Worm (Caenorhabditis elegans): Measurements from ENCODE around the gene brp-1.

brp-1 gene

DNA sequence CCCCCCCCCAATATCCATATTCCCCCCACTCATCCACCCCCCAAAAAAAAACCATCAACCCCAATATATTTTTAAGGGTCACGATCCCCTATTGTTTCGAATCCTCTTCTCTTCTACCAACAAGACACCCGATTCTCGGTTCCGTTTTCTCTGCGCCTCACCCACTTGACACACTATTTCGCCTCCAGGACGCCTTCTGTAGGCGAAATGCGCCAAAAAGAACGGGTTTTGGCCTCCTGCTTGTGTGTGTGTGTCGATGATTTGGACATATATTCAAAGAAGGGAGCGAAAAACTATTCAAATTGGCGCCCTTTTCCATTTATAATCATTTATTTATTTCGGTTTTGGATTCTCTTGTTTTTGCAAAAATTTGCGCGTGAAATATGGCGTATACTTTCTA, 7.3 kb upstream of the brp-1 start:
- no peak for TF ChIP-seq unc-62 (GFP tag; optimal IDR thresholded peaks at IDR 0.05)

DNA sequence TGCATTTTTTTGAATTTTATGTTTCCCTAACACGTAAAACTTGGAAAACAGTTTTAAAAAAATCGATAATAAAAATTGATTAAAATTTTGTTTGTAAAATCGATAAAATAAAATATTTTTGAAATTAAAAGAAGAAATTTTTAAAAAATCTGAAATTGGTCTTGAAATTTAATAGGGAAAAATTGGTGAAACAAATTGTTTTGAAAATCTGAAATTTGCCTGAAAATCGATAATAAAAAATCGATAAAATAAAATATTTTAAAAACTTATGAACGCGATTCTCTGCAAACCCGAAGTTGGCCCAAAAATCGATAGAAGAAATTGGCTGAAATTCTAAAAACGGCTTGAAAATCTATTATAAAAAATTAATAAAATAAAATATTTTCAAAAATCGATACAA, 6.6 kb upstream of the brp-1 start:
- no peak for TF ChIP-seq unc-62 (GFP tag; optimal IDR thresholded peaks at IDR 0.05)

DNA sequence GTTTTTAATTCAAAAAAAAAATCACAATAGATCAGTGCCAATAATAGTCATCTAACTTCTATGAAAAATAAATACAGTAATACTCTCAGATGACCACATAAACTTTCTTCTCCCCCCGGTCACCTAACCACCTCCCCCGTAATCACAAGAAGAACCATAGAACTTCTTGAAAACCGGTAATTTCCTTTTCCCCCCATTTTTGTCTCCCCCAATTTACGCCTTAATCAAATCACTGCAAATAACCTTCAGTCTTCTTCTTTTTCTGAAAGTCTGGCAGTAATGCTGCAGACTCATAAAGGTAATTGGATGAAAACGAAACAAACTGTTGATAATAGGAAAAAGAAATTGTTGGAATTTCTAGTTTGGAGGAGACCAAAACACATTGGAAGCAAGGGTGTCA, 5.8 kb upstream of the brp-1 start:
- no peak for TF ChIP-seq unc-62 (GFP tag; optimal IDR thresholded peaks at IDR 0.05)

DNA sequence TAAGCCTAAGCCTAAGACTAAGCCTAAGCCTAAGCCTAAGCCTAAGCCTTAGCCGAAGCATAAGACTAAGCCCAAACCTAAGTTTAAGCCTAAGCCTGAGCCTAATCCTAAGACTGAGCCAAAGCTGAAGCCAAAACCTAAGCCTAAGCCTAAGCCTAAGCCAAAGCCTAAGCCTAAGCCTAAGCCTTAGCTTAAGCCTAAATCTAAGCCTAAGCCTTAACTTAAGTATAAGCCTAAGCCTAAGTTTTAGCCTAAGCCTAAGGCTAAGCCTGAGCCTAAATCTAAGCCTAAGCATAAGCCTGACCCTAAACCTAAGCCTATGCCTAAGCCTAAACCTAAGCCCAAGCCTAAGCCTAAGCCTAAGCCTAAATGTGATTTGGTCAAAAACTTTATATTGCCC, 5.2 kb upstream of the brp-1 start:
- TF ChIP-seq unc-62 (GFP tag; optimal IDR thresholded peaks at IDR 0.05): no peak

DNA sequence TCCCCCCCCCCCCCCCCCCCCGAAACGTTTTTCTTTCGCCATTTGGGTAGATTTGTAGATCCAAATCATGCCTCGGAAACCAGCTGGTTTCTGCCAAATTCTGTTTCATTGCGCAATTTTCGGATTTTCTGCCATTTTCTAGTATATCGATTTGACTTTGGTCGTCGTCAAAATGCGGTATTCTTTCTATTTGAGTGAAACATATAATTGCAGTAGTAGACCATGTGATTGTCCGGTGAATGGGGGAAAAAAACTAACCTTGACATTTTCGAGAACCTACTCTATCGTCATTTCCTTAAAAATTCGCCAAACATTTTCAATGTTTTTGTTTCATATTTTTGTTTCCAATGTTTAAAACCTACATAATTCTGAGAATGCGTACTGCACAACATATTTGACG, 4.7 kb upstream of the brp-1 start:
- TF ChIP-seq unc-62 (GFP tag; optimal IDR thresholded peaks at IDR 0.05): no peak

DNA sequence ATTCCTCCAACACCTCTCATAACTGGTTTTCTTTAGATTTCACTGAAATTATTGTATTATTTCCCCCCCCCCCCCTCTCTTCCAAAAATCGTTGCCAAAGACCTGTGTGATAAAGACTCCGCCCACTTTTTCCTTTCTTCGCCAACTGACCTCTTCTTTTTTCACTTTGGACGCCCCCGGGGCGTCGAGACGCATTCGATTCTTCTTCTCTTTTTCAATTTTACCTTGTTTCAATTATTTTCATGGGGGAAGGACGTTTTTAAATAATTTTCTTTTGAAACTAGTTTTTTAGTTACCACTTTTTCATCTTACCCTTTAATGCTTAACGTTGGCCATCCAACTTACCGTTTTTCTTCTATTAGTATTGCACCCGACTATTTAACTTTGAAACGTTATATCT, 2.4 kb upstream of the brp-1 start:
- no peak for TF ChIP-seq unc-62 (GFP tag; optimal IDR thresholded peaks at IDR 0.05)

DNA sequence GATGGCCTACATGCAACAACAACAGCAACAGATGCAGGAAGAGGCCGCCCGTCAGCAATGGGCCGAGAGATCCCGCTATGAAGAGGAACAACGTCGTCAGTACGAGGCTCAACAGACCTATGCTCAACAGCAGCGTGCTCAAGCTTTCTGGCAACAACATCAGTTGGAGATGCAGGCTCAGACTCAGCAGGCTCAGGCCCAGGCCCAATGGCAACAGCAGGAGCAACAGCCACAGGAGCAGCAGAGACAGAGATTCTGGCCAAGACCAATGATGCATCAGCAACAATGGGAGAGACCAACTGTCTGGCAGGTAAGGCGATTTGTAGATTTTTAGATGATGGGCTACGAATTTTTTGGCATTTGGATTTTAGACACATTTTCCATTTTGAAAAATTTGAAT, 1.9 kb downstream of the brp-1 start:
- no peak for TF ChIP-seq unc-62 (GFP tag; optimal IDR thresholded peaks at IDR 0.05)

DNA sequence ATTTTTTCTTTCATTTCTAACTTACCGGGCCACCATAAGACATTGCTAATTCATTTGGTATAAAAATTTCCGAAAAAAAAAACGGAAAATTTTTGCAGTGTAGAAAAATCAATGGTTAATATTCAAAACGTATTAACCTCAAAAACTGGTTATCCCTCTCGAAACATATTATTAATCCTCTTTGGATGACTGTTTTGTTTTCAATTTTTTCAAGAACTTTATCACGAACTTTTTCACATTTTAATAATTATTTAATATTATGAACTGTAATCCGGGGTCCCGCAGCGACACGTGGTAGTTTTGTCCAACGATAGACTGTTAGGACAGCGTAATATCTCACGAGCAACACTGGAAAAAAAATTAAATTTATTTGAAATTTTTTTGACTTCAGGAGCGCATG, 8.4 kb downstream of the brp-1 start, which contains the start of gene Y79H2A.12:
Gene Y79H2A.12, minus strand, starts transcription at position 101 of the 400 bp plus-strand sequence.
- TF ChIP-seq unc-62 (GFP tag; optimal IDR thresholded peaks at IDR 0.05): no peak

DNA sequence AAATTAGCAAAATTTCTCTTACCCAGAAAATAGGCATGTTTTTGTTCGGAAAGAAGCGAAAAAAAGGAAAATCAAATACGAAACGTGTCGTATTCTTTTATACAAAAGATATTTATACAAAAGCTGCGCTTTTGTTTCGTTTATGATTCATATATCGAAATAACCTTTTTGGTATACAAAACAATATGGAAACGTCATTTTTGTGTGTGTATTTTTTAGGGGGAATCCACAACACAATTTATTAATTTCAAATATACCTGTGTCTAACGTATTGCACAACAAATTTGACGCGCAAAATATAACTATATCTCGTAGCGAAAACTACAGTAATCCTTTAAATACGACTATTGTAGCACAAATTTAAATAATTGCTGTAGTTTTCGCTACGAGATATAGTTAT, 10.3 kb downstream of the brp-1 start, which contains the start of gene Y79H2A.2:
Gene Y79H2A.2, minus strand, starts transcription at position 101 of the 400 bp plus-strand sequence.
- no peak for TF ChIP-seq unc-62 (GFP tag; optimal IDR thresholded peaks at IDR 0.05)

DNA sequence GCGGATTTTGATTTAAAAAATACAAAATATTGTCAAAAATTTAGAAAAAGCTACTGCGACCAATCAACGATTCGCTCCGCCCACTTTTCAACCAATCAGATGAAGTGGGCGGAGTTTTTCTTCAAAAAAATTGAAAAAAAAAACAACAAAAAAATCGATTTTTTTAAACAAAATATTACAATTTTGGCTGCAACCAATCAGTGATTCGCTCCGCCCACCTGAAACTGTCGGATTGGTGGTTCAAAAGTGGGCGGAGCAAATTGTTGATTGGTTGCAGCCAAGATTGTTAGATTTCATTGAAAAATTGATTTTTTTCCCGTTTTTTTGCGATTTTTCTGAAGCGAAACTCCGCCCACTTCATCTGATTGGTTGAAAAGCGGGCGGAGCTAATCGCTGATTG, 12.9 kb downstream of the brp-1 start:
- TF ChIP-seq unc-62 (GFP tag; optimal IDR thresholded peaks at IDR 0.05): no peak

DNA sequence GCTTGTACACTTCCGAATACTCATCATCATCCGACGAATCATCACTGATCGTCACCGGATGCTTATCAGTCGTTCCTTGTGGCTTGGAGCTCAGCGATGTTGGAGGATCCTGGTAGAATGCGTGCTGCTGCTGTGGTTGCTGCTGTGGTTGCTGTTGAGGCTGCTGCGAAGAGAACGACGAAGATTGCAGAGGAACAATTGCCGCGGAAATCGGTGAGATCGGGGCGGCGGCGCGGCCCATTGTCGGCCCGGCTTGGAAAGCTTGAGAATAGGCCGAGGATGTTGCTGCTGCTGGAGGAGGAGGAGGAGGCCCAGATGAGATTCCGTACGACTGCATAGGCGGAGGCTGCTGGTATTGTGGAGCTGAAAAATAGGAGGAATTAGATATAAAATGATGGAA, 14.0 kb downstream of the brp-1 start:
- no peak for TF ChIP-seq unc-62 (GFP tag; optimal IDR thresholded peaks at IDR 0.05)

DNA sequence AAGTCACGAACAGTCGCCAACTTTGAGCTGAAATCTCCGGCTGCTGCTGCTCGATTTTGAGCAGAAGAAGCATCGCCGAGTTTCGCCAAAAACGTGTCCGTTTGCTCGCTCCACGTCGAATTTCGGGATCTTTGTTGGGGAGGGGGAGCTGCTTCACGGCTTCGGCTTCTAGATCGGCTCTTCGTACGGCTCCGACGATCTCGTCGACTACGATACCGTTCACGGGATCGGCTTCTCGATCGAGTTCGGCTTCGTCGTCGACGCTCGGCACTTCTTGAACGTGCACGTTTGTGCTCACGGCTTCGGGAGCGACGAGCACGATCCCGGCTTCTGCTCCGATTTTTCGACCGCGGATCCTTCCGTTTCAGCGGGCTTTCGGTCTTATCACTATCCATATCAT, 16.9 kb downstream of the brp-1 start:
- no peak for TF ChIP-seq unc-62 (GFP tag; optimal IDR thresholded peaks at IDR 0.05)

DNA sequence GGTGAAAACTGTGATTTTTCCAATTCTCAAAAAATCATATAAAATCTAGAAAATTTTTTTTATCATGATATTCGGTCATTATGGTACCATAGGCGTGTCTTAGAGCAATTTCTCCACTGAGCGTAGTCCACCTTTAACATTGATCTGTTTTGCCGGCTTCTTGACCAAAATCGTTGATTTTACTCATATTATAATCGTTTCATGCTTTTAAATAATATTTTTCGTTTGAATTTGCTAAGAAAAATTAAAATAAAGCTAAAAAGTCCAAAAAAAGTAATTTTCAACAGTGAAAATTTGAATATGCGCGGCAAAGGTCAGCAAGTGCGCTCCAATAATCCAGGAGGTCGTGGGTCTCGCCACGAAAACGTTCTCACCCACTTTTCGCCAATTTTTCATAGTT, 20.6 kb downstream of the brp-1 start, which contains the start of gene Y79H2A.4:
Gene Y79H2A.4, plus strand, starts transcription at position 301 of the 400 bp plus-strand sequence.
- TF ChIP-seq unc-62 (GFP tag; optimal IDR thresholded peaks at IDR 0.05): no peak

DNA sequence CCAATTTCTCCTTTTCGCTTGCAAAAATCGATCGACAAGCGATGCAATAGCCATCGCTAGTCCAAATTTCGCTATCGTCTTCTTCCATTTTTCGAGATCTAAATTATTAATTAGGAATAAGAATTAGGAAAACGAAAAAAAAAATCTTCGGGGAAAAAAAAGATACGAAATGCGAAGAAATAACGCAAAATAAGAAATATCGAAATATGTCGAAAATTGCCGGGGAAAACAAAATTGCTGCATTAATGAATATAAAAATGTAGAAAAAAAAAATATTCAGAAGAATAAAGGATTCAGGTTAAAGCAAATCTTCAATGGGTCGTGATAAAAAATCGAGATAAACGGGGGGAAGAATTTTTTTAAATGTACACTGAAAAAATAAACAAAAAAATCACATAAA, 31.9 kb downstream of the brp-1 start, which contains the start of gene Y79H2A.3:
Gene Y79H2A.3, minus strand, starts transcription at position 101 of the 400 bp plus-strand sequence.
- no peak for TF ChIP-seq unc-62 (GFP tag; optimal IDR thresholded peaks at IDR 0.05)

DNA sequence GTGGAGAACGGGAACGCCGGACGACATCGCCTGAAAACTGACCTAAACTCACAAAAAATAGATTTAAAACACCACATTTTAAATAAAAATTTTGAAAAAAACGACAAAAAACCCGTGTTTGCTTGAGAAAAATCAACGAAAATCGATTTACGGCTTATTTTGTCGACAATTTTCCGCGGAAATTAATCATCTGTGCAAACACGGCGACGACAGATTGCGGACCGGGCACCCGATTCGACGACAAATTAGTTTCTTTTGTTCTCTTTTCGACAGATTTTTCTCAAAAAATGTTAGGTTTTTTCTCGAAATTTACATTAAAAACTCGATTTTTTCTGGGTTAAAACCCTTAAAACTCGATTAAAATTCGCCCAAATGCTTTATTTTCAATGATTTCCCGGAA, 38.1 kb downstream of the brp-1 start, which contains the start of gene arx-3:
Gene arx-3, minus strand, starts transcription at position 30 of the 400 bp plus-strand sequence.
- TF ChIP-seq unc-62 (GFP tag; optimal IDR thresholded peaks at IDR 0.05): no peak

DNA sequence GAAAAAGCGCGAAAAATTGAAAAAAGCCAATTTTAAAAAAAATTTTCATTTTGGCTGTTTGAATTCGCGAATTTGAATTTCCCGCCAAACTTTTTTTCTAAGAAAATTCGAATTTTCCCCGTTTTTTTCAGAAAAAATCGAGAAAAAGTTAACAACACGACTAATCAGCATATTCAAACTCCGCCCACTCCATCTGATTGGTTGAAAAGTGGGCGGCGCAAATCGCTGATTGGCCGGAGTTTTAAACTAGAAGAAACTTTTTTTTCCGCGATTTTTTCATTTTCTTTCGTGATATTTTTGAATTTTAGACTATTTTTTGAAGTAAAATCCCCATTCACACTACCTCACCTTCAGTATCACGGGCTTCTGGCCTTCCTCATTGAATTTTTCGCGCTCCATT, 39.2 kb downstream of the brp-1 start:
- TF ChIP-seq unc-62 (GFP tag; optimal IDR thresholded peaks at IDR 0.05): no peak

DNA sequence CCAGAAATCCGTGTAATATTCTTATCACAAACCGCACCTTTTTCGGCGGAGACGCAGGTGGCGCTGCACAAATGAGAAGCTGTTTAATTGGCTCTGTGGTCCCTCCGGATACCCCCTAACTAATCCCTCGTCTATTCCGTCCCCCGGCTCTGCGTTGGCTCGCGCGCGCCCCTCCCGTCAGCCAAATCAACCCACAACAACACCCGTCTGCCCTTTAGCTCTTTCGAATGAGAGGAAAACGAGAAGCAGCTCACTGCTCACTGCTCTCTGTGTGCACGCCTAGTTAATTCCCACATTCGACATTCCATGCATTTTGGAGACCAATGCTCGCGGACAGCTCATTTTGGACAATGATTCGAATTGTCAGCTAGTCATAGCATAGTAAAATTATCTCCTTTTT, 39.7 kb downstream of the brp-1 start:
- no peak for TF ChIP-seq unc-62 (GFP tag; optimal IDR thresholded peaks at IDR 0.05)

DNA sequence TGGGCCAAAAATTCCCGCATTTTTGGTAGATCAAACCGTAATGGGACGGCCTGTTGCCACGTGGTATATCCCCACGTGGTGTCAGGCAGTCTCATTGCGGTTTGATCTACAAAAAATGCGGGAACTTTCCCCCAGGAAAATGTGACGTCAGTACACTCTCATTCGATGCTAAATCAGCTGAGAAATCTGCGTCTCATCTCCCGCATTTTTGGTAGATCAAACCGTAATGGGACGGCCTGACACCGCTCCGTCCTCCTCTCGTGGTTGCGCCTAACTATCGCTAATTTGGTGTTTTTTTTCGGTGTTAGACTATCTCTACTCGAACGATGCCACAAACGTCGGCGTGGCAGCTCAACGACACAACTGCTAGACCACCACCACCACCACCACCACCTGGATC, 41.1 kb downstream of the brp-1 start, which contains the start of gene zyg-8:
Gene zyg-8, plus strand, starts transcription at position 301 of the 400 bp plus-strand sequence.
- no peak for TF ChIP-seq unc-62 (GFP tag; optimal IDR thresholded peaks at IDR 0.05)
